Worm (Caenorhabditis elegans) whole organism, young adult: Measurements from ENCODE around the gene F40F8.1.

Source experiments
- F22D6.2 ChIP-seq: sonication (generic microtip); optimal IDR thresholded peaks from 2 replicates; lab custom pipeline; 2016; ENCODE audit warnings: mild to moderate bottlenecking, missing genetic modification characterization, missing compliant biosample characterization
- F33H1.4 ChIP-seq: fragments of 200-800 bp; sonication (Bioruptor generic); IDR thresholded peaks from 2 replicates; pipeline ENCODE4 v1.3.6; 2022; ENCODE audit warnings: missing genetic modification reagents, missing genetic modification characterization, missing compliant biosample characterization
- F57A8.1 ChIP-seq: fragments of 200-800 bp; sonication (Bioruptor generic); optimal IDR thresholded peaks from 2 replicates; lab custom pipeline; 2018; ENCODE audit warnings: mild to moderate bottlenecking, missing genetic modification characterization, moderate library complexity, missing compliant biosample characterization
- Y53G8AR.9 ChIP-seq: fragments of 200-800 bp; sonication (Bioruptor generic); conservative IDR thresholded peaks from 2 replicates; pipeline ENCODE4 v1.3.6; 2022; ENCODE audit warnings: missing genetic modification reagents, missing genetic modification characterization, missing compliant biosample characterization
- Y95B8A.8 ChIP-seq: fragments of 200-800 bp; sonication (Bioruptor generic); IDR thresholded peaks from 2 replicates; pipeline ENCODE4 v1.3.6; 2022; ENCODE audit warnings: missing genetic modification reagents, missing genetic modification characterization, missing compliant biosample characterization
- attf-5 ChIP-seq: fragments of 200-800 bp; sonication (Bioruptor generic); optimal IDR thresholded peaks from 2 replicates; lab custom pipeline; 2018; ENCODE audit warnings: mild to moderate bottlenecking, missing genetic modification characterization, missing compliant biosample characterization
- ccch-3 ChIP-seq: fragments of 200-800 bp; sonication (Bioruptor generic); optimal IDR thresholded peaks from 2 replicates; lab custom pipeline; 2018; ENCODE audit warnings: mild to moderate bottlenecking, missing genetic modification characterization, missing compliant biosample characterization
- dox-1 ChIP-seq: fragments of 200-800 bp; sonication (Bioruptor generic); IDR thresholded peaks from 2 replicates; pipeline ENCODE4 v1.3.6; 2022; ENCODE audit warnings: missing genetic modification reagents, missing genetic modification characterization, missing compliant biosample characterization
- efl-1 ChIP-seq: fragments of 150-350 bp; optimal IDR thresholded peaks from 2 replicates; lab custom pipeline; 2014; ENCODE audit warnings: missing biosample characterization, missing genetic modification reagents, missing genetic modification characterization
- egl-18 ChIP-seq: fragments of 200-800 bp; sonication (Bioruptor generic); IDR thresholded peaks from 2 replicates; pipeline ENCODE4 v1.3.6; 2022; ENCODE audit warnings: missing genetic modification reagents, missing genetic modification characterization, missing compliant biosample characterization
- hlh-26 ChIP-seq: fragments of 200-800 bp; sonication (Bioruptor generic); conservative IDR thresholded peaks from 2 replicates; pipeline ENCODE4 v1.3.6; 2022; ENCODE audit warnings: missing genetic modification reagents, missing genetic modification characterization, missing compliant biosample characterization
- lin-35 ChIP-seq, 3 experiments: fragments of 150-350 bp in 2 of 3; sonication (generic microtip) in 1 of 3; optimal IDR thresholded peaks; 2 replicates each; lab custom pipeline; 2014 to 2018; ENCODE audit warnings: missing biosample characterization in 3 of 3, missing genetic modification characterization in 3 of 3, missing genetic modification reagents in 3 of 3
- lin-54 ChIP-seq: fragments of 200-800 bp; sonication (Bioruptor generic); optimal IDR thresholded peaks from 2 replicates; lab custom pipeline; 2018; ENCODE audit warnings: mild to moderate bottlenecking, missing genetic modification characterization, missing compliant biosample characterization
- lsl-1 ChIP-seq: fragments of 200-800 bp; sonication (Bioruptor generic); optimal IDR thresholded peaks from 2 replicates; lab custom pipeline; 2018; ENCODE audit warnings: mild to moderate bottlenecking, missing genetic modification characterization, moderate library complexity, missing compliant biosample characterization
- madf-10 ChIP-seq: sonication (generic microtip); optimal IDR thresholded peaks from 2 replicates; lab custom pipeline; 2016; ENCODE audit warnings: mild to moderate bottlenecking, missing genetic modification characterization, missing compliant biosample characterization
- madf-6 ChIP-seq: fragments of 200-800 bp; sonication (Bioruptor generic); IDR thresholded peaks from 2 replicates; pipeline ENCODE4 v1.3.6; 2022; ENCODE audit warnings: missing genetic modification reagents, missing genetic modification characterization, missing compliant biosample characterization
- madf-8 ChIP-seq: fragments of 200-800 bp; sonication (Bioruptor generic); conservative IDR thresholded peaks from 2 replicates; pipeline ENCODE4 v1.3.6; 2022; ENCODE audit warnings: missing genetic modification reagents, missing genetic modification characterization, missing compliant biosample characterization
- mcd-1 ChIP-seq: fragments of 200-800 bp; sonication (Bioruptor generic); IDR thresholded peaks from 2 replicates; pipeline ENCODE4 v1.3.6; 2022; ENCODE audit warnings: missing genetic modification reagents, missing genetic modification characterization, missing compliant biosample characterization
- mxl-1 ChIP-seq: sonication (generic microtip); optimal IDR thresholded peaks from 2 replicates; lab custom pipeline; 2016; ENCODE audit warnings: missing genetic modification characterization, missing compliant biosample characterization
- nhr-80 ChIP-seq: sonication (generic microtip); optimal IDR thresholded peaks from 2 replicates; lab custom pipeline; 2016; ENCODE audit warnings: missing genetic modification characterization, missing compliant biosample characterization
- nhr-90 ChIP-seq: sonication (generic microtip); optimal IDR thresholded peaks from 2 replicates; lab custom pipeline; 2016; ENCODE audit warnings: missing genotype, mild to moderate bottlenecking, missing genetic modification characterization, missing compliant biosample characterization
- pbrm-1 ChIP-seq: fragments of 200-800 bp; sonication (Bioruptor generic); IDR thresholded peaks from 2 replicates; pipeline ENCODE4 v1.3.6; 2022; ENCODE audit warnings: missing genetic modification reagents, missing genetic modification characterization, missing compliant biosample characterization
- rpc-1 ChIP-seq, 2 experiments: fragments of 150-350 bp in 1 of 2; sonication (generic microtip) in 1 of 2; optimal IDR thresholded peaks; 2 replicates each; lab custom pipeline; 2014 to 2018; ENCODE audit warnings: missing biosample characterization in 1 of 2, missing genetic modification characterization in 1 of 2, missing genetic modification reagents in 1 of 2, missing genotype in 1 of 2
- snpc-1.3 ChIP-seq: sonication (generic microtip); optimal IDR thresholded peaks from 2 replicates; lab custom pipeline; 2017; ENCODE audit warnings: missing genetic modification characterization, mild to moderate bottlenecking, missing compliant biosample characterization, antibody characterized with exemption, moderate library complexity, missing genotype, missing genetic modification reagents; ENCODE audit not compliant: insufficient read depth
- snpc-4 ChIP-seq, 5 experiments: fragments of 150-350 bp in 1 of 5; sonication (generic microtip) in 4 of 5; optimal IDR thresholded peaks; 2 replicates each; lab custom pipeline; 2014 to 2018; ENCODE audit warnings: missing genetic modification characterization in 5 of 5, missing biosample characterization in 3 of 5, antibody characterized with exemption in 2 of 5, mild to moderate bottlenecking in 2 of 5, missing compliant biosample characterization in 2 of 5, missing genotype in 2 of 5, moderate library complexity in 2 of 5, missing genetic modification reagents in 1 of 5
- tlf-1 ChIP-seq: fragments of 200-800 bp; sonication (Bioruptor generic); optimal IDR thresholded peaks from 2 replicates; lab custom pipeline; 2018; ENCODE audit warnings: mild to moderate bottlenecking, missing genetic modification characterization, missing compliant biosample characterization
- unc-62 ChIP-seq: fragments of 150-350 bp; optimal IDR thresholded peaks from 2 replicates; lab custom pipeline; 2014; ENCODE audit warnings: missing biosample characterization, missing genetic modification reagents, missing genetic modification characterization

F40F8.1 gene

DNA sequence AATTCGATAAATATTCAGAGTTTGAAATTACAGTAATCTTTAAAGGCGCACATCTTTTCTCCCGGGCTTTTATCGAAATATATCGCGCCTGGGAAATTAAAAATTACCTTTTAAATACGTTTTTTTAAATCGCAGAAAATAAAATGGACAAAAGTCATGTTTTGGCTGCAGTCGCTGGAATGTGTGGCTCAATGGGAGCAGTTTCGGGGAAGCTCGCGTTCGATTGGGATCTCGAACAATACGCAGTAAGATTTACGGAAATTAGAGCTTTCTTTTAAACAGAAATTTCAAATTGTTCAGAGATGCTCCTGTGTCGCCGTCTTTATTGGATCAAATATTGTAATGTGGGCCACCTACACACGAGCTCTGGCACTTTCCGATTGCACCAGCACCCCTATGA is 2.1 kb downstream of the F40F8.1 start, which contains the start of gene F40F8.12:
F40F8.12 (plus strand) TSS at position 301 of the 400 bp plus-strand sequence.
- TF ChIP-seq F33H1.4 (GFP tag; lab: Robert Waterston, UW), result no peak
- peak; percentile 45 for TF ChIP-seq madf-8 (GFP tag; lab: Robert Waterston, UW)
- TF ChIP-seq madf-6 (GFP tag; lab: Robert Waterston, UW), result peak; percentile 42; the same call in 1 of the 2 replicates
- peak; percentile 54 for TF ChIP-seq lsl-1

DNA sequence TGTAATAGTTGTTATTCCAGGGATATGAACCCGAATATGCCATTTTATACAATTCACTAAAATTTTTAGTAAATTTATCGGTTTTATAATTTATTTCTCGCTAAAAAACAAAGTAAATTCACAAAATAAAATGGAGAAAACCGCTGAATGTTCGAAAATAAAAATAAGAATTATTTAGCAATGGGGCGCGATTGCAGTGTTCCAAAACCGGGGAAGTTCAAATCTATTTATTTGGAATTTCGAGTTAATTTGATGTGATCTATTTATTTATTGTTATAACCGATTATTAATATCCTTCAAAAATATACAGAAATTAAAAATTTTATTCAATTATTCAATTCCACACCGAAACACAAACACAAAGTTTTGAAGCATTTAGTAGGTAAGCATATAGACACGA is 5.1 kb downstream of the F40F8.1 start, which contains the start of gene F40F8.11:
F40F8.11 (minus strand) TSS at position 49 of the 400 bp plus-strand sequence.
- TF ChIP-seq lin-54 (GFP tag; lab: Kevin White, UChicago), result peak; percentile 55
- no peak for TF ChIP-seq snpc-4 (GFP tag; optimal IDR thresholded peaks at IDR 0.05; lab: Kevin White, UChicago)
- TF ChIP-seq snpc-4 (tag; optimal IDR thresholded peaks at IDR 0.05; lab: Kevin White, UChicago), result no peak
- TF ChIP-seq efl-1, result peak; percentile 65
- no peak for TF ChIP-seq mxl-1 (tag; lab: Kevin White, UChicago)
- peak in 1 of 3 experiments; percentile 59 for TF ChIP-seq lin-35 (GFP tag; optimal IDR thresholded peaks at IDR 0.05; lab: Kevin White, UChicago)
- no peak for TF ChIP-seq snpc-1.3 (tag; lab: Kevin White, UChicago)
- no peak for TF ChIP-seq F57A8.1 (GFP tag; lab: Kevin White, UChicago)
- TF ChIP-seq mcd-1, result peak; percentile 82
- TF ChIP-seq, all 124 proteins: peak for 4

DNA sequence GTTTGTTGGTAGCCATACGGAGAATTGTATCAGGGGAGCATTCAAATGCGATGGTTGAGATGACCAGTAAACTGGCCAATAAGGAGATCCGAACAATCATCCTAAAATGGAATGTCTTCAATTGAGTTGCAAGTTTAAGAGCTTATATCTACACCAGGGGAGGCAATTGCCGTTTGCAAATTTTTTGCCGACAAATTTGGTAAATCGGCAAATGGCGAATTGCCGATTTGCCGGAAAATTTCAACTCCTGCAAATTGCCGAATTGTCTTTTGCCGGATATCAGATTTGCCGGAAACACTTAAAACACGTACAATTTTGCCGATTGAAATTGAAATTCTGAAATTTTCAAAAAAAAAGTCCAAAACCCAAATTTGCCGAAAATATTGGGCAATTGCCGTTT is 7.4 kb downstream of the F40F8.1 start, which contains the start of gene F40F8.5:
F40F8.5 (minus strand) TSS at position 101 of the 400 bp plus-strand sequence.
- no peak for TF ChIP-seq dox-1 (GFP tag; lab: Robert Waterston, UW)
- no peak for TF ChIP-seq tlf-1
- TF ChIP-seq hlh-26 (GFP tag; lab: Robert Waterston, UW), result no peak
- TF ChIP-seq F22D6.2, result no peak
- TF ChIP-seq, all 124 proteins: peak for 0

DNA sequence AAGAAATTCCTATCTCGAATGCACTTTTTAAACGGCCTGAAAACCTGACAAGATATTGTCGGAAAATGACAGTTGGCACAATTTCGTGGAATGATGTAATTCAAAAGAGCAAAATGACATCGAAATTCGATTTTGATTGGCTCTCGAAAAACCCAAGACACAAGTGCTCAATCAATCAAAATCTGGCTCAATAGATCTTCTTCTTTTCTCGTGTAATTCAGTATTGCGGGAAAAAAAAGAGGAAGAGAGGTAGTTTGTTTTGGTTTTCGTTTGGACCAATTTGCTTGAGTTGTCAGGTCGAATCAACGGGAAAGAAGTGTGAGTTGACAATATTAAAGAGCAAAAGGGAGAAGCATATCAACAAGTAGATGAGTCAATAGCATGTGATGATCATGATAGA is 8.3 kb downstream of the F40F8.1 start:
- TF ChIP-seq Y95B8A.8 (GFP tag; lab: Robert Waterston, UW) (no peak), nhr-80 (peak; percentile 18)

DNA sequence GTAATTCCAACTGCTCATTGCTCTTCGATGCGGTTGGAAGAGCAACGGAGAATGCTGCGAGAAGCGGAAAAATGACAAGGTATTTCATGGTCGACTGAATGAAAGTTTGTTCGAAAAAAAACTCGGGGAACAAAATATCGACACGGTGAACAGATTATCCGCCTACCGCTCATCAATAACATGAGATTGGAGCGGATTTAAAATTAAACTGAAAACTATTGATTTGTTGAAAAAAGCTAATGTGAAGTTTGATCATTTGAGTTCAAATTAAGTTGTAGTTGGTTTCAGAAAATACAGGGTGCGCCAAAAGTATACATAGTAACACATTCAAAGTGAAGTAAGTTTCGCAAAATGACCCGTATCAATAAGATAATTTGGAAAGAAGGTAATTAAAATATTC is 12.7 kb downstream of the F40F8.1 start, which contains the start of gene F40F8.4:
F40F8.4 (minus strand) TSS at position 101 of the 400 bp plus-strand sequence.
- TF ChIP-seq attf-5 (GFP tag; lab: Kevin White, UChicago) (no peak), unc-62 (GFP tag; lab: Kevin White, UChicago) (no peak), hlh-26 (GFP tag; lab: Robert Waterston, UW) (no peak), Y53G8AR.9 (GFP tag; lab: Robert Waterston, UW) (no peak), ccch-3 (GFP tag; lab: Kevin White, UChicago) (no peak), egl-18 (GFP tag; lab: Robert Waterston, UW) (no peak)

DNA sequence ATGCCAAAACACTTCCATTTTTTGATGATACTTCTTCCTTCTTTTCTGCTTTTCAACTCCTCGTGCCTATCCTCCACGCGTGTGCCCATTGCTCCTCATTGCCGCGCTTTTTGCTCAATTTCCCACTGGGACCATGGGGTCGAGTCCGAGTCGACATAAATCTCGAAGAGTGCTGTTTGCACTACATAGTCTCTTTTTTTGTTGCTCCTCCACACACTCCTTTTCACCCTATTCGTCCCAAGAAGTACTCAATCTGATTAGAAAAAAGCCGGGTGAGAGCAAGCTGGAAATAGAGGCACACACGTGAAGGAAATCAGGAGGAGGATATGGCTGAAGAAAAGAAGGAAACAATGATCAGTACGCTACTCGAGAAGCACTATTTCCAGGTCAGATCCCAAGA is 15.1 kb downstream of the F40F8.1 start, which contains the start of gene arrd-6:
arrd-6 (plus strand) TSS at position 169 of the 400 bp plus-strand sequence.
- TF ChIP-seq nhr-90 (tag; lab: Kevin White, UChicago) (no peak), Y95B8A.8 (GFP tag; lab: Robert Waterston, UW) (no peak), snpc-4 (GFP tag; optimal IDR thresholded peaks at IDR 0.05; lab: Kevin White, UChicago) (no peak), snpc-4 (tag; optimal IDR thresholded peaks at IDR 0.05; lab: Kevin White, UChicago) (no peak), mxl-1 (tag; lab: Kevin White, UChicago) (no peak), madf-10 (no peak), pbrm-1 (GFP tag; lab: Robert Waterston, UW) (0 out of 2 replicates have a peak, but pooled peaks have one; percentile 20), rpc-1 (optimal IDR thresholded peaks at IDR 0.05; lab: Kevin White, UChicago) (no peak), rpc-1 (tag; optimal IDR thresholded peaks at IDR 0.05; lab: Kevin White, UChicago) (no peak)
